Fruit fly (Drosophila melanogaster) whole organism, embryonic: ENCODE measurements around the gene CG5516.

Experiments
- BEAF-32 ChIP-seq: fragments of 200-800 bp; sonication (Bioruptor generic); optimal IDR thresholded peaks from 3 replicates; lab custom pipeline; 2017; ENCODE audit warnings: missing biosample characterization, missing genetic modification characterization, mild to moderate bottlenecking, moderate library complexity, missing genetic modification reagents
- Bdp1 ChIP-seq: fragments of 200-800 bp; sonication (Bioruptor generic); optimal IDR thresholded peaks from 3 replicates; lab custom pipeline; 2016; ENCODE audit warnings: missing biosample characterization, missing genetic modification characterization
- C15 ChIP-seq: fragments of 200-800 bp; sonication (Bioruptor generic); IDR thresholded peaks from 3 replicates; pipeline ENCODE4 v1.3.6; 2022; ENCODE audit warnings: missing biosample characterization, missing genetic modification characterization
- CG10366 ChIP-seq: fragments of 200-800 bp; sonication (Bioruptor generic); IDR thresholded peaks from 2 replicates; pipeline ENCODE4 v1.3.6; 2022; ENCODE audit warnings: missing biosample characterization, missing genetic modification characterization
- CG10654 ChIP-seq: fragments of 200-800 bp; sonication (Bioruptor generic); optimal IDR thresholded peaks from 2 replicates; lab custom pipeline; 2016; ENCODE audit warnings: missing biosample characterization, missing genetic modification characterization
- CG10959 ChIP-seq: fragments of 200-800 bp; sonication (Bioruptor generic); IDR thresholded peaks from 2 replicates; pipeline ENCODE4 v1.3.6; 2022; ENCODE audit warnings: missing biosample characterization, missing genetic modification characterization
- CG11695 ChIP-seq: fragments of 200-800 bp; sonication (Bioruptor generic); IDR thresholded peaks from 3 replicates; pipeline ENCODE4 v1.3.6; 2022; ENCODE audit warnings: missing biosample characterization, missing genetic modification characterization
- CG12219 ChIP-seq: fragments of 200-800 bp; sonication (Bioruptor generic); optimal IDR thresholded peaks from 3 replicates; lab custom pipeline; 2018; ENCODE audit warnings: missing biosample characterization, mild to moderate bottlenecking, missing genetic modification characterization
- CG13296 ChIP-seq: fragments of 200-800 bp; sonication (Bioruptor generic); optimal IDR thresholded peaks from 3 replicates; lab custom pipeline; 2018; ENCODE audit warnings: missing biosample characterization, mild to moderate bottlenecking, missing genetic modification characterization
- CG16779 ChIP-seq: fragments of 200-800 bp; sonication (Bioruptor generic); IDR thresholded peaks from 2 replicates; pipeline ENCODE4 v1.3.6; 2022; ENCODE audit warnings: missing biosample characterization, missing genetic modification characterization
- CG18262 ChIP-seq: fragments of 200-800 bp; optimal IDR thresholded peaks from 3 replicates; lab custom pipeline; 2019; ENCODE audit warnings: missing biosample characterization, mild to moderate bottlenecking, missing genetic modification characterization, moderate library complexity
- CG2889 ChIP-seq: fragments of 200-800 bp; sonication (Bioruptor generic); IDR thresholded peaks from 3 replicates; pipeline ENCODE4 v1.3.6; 2022; ENCODE audit warnings: missing biosample characterization, missing genetic modification characterization
- CG3847 ChIP-seq: fragments of 200-800 bp; sonication (Bioruptor generic); IDR thresholded peaks from 2 replicates; pipeline ENCODE4 v1.3.6; 2022; ENCODE audit warnings: missing biosample characterization, missing genetic modification characterization
- CG4360 ChIP-seq: fragments of 200-800 bp; sonication (Bioruptor generic); IDR thresholded peaks from 2 replicates; pipeline ENCODE4 v1.3.6; 2022; ENCODE audit warnings: missing biosample characterization, missing genetic modification characterization
- CG6254 ChIP-seq: fragments of 200-800 bp; sonication (Bioruptor generic); optimal IDR thresholded peaks from 3 replicates; lab custom pipeline; 2017; ENCODE audit warnings: mild to moderate bottlenecking, missing biosample characterization, missing genetic modification reagents, missing genetic modification characterization
- CG7556 ChIP-seq: fragments of 200-800 bp; sonication (Bioruptor generic); optimal IDR thresholded peaks from 2 replicates; lab custom pipeline; 2017; ENCODE audit warnings: missing biosample characterization, mild to moderate bottlenecking, missing genetic modification characterization
- CG7987 ChIP-seq: fragments of 200-800 bp; sonication (Bioruptor generic); optimal IDR thresholded peaks from 2 replicates; lab custom pipeline; 2018; ENCODE audit warnings: missing biosample characterization, mild to moderate bottlenecking, missing genetic modification characterization, moderate library complexity
- CG9727 ChIP-seq: fragments of 200-800 bp; sonication (Bioruptor generic); optimal IDR thresholded peaks from 3 replicates; lab custom pipeline; 2017; ENCODE audit warnings: missing biosample characterization, mild to moderate bottlenecking, missing genetic modification characterization
- Chrac-16 ChIP-seq: fragments of 200-800 bp; sonication (Bioruptor generic); optimal IDR thresholded peaks from 3 replicates; lab custom pipeline; 2016; ENCODE audit warnings: missing biosample characterization, missing genetic modification characterization
- D19B ChIP-seq: fragments of 200-800 bp; sonication (Bioruptor generic); optimal IDR thresholded peaks from 2 replicates; lab custom pipeline; 2017; ENCODE audit warnings: missing biosample characterization, mild to moderate bottlenecking, missing genetic modification characterization
- ERR ChIP-seq: fragments of 200-800 bp; sonication (Bioruptor generic); optimal IDR thresholded peaks from 2 replicates; lab custom pipeline; 2016; ENCODE audit warnings: missing biosample characterization, missing genetic modification characterization
- Eip74EF ChIP-seq, 2 experiments: fragments of 200-800 bp in 1 of 2; fragments of >200 bp in 1 of 2; sonication (Bioruptor generic) in 1 of 2; optimal IDR thresholded peaks; 2 replicates each; lab custom pipeline; 2017 to 2019; ENCODE audit warnings: missing biosample characterization in 2 of 2, missing genetic modification characterization in 2 of 2, mild to moderate bottlenecking in 1 of 2, moderate library complexity in 1 of 2
- H2.0 ChIP-seq: fragments of 200-800 bp; sonication (Bioruptor generic); IDR thresholded peaks from 2 replicates; pipeline ENCODE4 v1.3.6; 2022; ENCODE audit warnings: missing biosample characterization, missing genetic modification characterization
- HmgD ChIP-seq: fragments of 200-800 bp; sonication (Bioruptor generic); optimal IDR thresholded peaks from 3 replicates; lab custom pipeline; 2016; ENCODE audit warnings: missing biosample characterization, missing genetic modification characterization
- Hsf ChIP-seq: fragments of 200-800 bp; sonication (Bioruptor generic); optimal IDR thresholded peaks from 3 replicates; lab custom pipeline; 2016; ENCODE audit warnings: missing biosample characterization, missing genetic modification characterization
- NK7.1 ChIP-seq: fragments of 200-800 bp; sonication (Bioruptor generic); optimal IDR thresholded peaks from 3 replicates; lab custom pipeline; 2016; ENCODE audit warnings: missing biosample characterization, missing genetic modification characterization
- Nf-YB ChIP-seq: fragments of 200-800 bp; sonication (Bioruptor generic); optimal IDR thresholded peaks from 3 replicates; lab custom pipeline; 2019; ENCODE audit warnings: missing biosample characterization, mild to moderate bottlenecking, missing genetic modification characterization, moderate library complexity
- Pdp1 ChIP-seq, 2 experiments: fragments of 200-800 bp; sonication (Bioruptor generic); optimal IDR thresholded peaks; 3 replicates each; lab custom pipeline; 2016; ENCODE audit warnings: missing biosample characterization in 2 of 2, missing genetic modification characterization in 2 of 2, mild to moderate bottlenecking in 1 of 2, moderate library complexity in 1 of 2
- Ptx1 ChIP-seq: fragments of 200-800 bp; sonication (Bioruptor generic); IDR thresholded peaks from 2 replicates; pipeline ENCODE4 v1.3.6; 2022; ENCODE audit warnings: missing biosample characterization, missing genetic modification characterization
- amos ChIP-seq: fragments of 200-800 bp; sonication (Bioruptor generic); IDR thresholded peaks from 2 replicates; pipeline ENCODE4 v1.3.6; 2022; ENCODE audit warnings: missing biosample characterization, missing genetic modification characterization; ENCODE audit not compliant: partially characterized antibody
- ap ChIP-seq: fragments of 200-800 bp; sonication (Bioruptor generic); IDR thresholded peaks from 2 replicates; pipeline ENCODE4 v1.3.6; 2022; ENCODE audit warnings: missing biosample characterization, missing genetic modification characterization
- bowl ChIP-seq: fragments of 200-800 bp; sonication (Bioruptor generic); IDR thresholded peaks from 2 replicates; pipeline ENCODE4 v1.3.6; 2022; ENCODE audit warnings: missing biosample characterization, missing genetic modification characterization
- cato ChIP-seq: fragments of 200-800 bp; sonication (Bioruptor generic); optimal IDR thresholded peaks from 2 replicates; lab custom pipeline; 2016; ENCODE audit warnings: missing biosample characterization, missing genetic modification characterization, borderline replicate concordance
- ci ChIP-seq: fragments of 200-800 bp; sonication (Bioruptor generic); IDR thresholded peaks from 3 replicates; pipeline ENCODE4 v1.3.6; 2022; ENCODE audit warnings: missing biosample characterization, missing genetic modification characterization
- croc ChIP-seq: fragments of 200-800 bp; sonication (Bioruptor generic); conservative IDR thresholded peaks from 3 replicates; pipeline ENCODE4 v1.3.6; 2022; ENCODE audit warnings: missing biosample characterization, missing genetic modification characterization
- crol ChIP-seq: fragments of 200-800 bp; sonication (Bioruptor generic); IDR thresholded peaks from 2 replicates; pipeline ENCODE4 v1.3.6; 2022; ENCODE audit warnings: missing biosample characterization, missing genetic modification characterization
- ewg ChIP-seq: fragments of 200-800 bp; sonication (Bioruptor generic); optimal IDR thresholded peaks from 3 replicates; lab custom pipeline; 2017; ENCODE audit warnings: mild to moderate bottlenecking, missing biosample characterization, missing genetic modification reagents, missing genetic modification characterization
- eyg ChIP-seq: fragments of 200-800 bp; sonication (Bioruptor generic); optimal IDR thresholded peaks from 3 replicates; lab custom pipeline; 2016; ENCODE audit warnings: missing biosample characterization, missing genetic modification characterization
- fd96Cb ChIP-seq: fragments of 200-800 bp; sonication (Bioruptor generic); optimal IDR thresholded peaks from 2 replicates; lab custom pipeline; 2018; ENCODE audit warnings: missing biosample characterization, mild to moderate bottlenecking, missing genetic modification characterization, moderate library complexity
- gce ChIP-seq: fragments of 200-800 bp; sonication (Bioruptor generic); IDR thresholded peaks from 3 replicates; pipeline ENCODE4 v1.3.6; 2022; ENCODE audit warnings: missing biosample characterization, missing genetic modification characterization
- gro ChIP-seq: fragments of 200-800 bp; sonication (Bioruptor generic); optimal IDR thresholded peaks from 2 replicates; lab custom pipeline; 2016; ENCODE audit warnings: missing biosample characterization, missing genetic modification characterization
- nau ChIP-seq: fragments of 200-800 bp; sonication (Bioruptor generic); optimal IDR thresholded peaks from 3 replicates; lab custom pipeline; 2017; ENCODE audit warnings: missing biosample characterization, mild to moderate bottlenecking, missing genetic modification characterization, missing genetic modification reagents
- onecut ChIP-seq: fragments of 200-800 bp; sonication (Bioruptor generic); IDR thresholded peaks from 2 replicates; pipeline ENCODE4 v1.3.6; 2022; ENCODE audit warnings: missing biosample characterization, missing genetic modification characterization
- pb ChIP-seq: fragments of 200-800 bp; sonication (Bioruptor generic); optimal IDR thresholded peaks from 3 replicates; lab custom pipeline; 2016; ENCODE audit warnings: missing biosample characterization, missing genetic modification characterization
- sim ChIP-seq: fragments of 200-800 bp; sonication (Bioruptor generic); IDR thresholded peaks from 2 replicates; pipeline ENCODE4 v1.3.6; 2022; ENCODE audit warnings: missing biosample characterization, missing genetic modification characterization
- slou ChIP-seq: fragments of 200-800 bp; sonication (Bioruptor generic); optimal IDR thresholded peaks from 3 replicates; lab custom pipeline; 2016; ENCODE audit warnings: missing biosample characterization, missing genetic modification characterization
- tin ChIP-seq: fragments of 200-800 bp; sonication (Bioruptor generic); optimal IDR thresholded peaks from 3 replicates; lab custom pipeline; 2016; ENCODE audit warnings: missing biosample characterization, missing genetic modification characterization
- tio ChIP-seq: fragments of 200-800 bp; sonication (Bioruptor generic); optimal IDR thresholded peaks from 2 replicates; lab custom pipeline; 2017; ENCODE audit warnings: missing biosample characterization, missing genetic modification characterization, inconsistent platforms
- trem ChIP-seq: fragments of 200-800 bp; optimal IDR thresholded peaks from 3 replicates; lab custom pipeline; 2019; ENCODE audit warnings: missing biosample characterization, mild to moderate bottlenecking, missing genetic modification characterization, moderate library complexity
- trh ChIP-seq: fragments of 200-800 bp; sonication (Bioruptor generic); optimal IDR thresholded peaks from 2 replicates; lab custom pipeline; 2016; ENCODE audit warnings: missing biosample characterization, missing genetic modification characterization
- vnd ChIP-seq: fragments of 200-800 bp; sonication (Bioruptor generic); IDR thresholded peaks from 3 replicates; pipeline ENCODE4 v1.3.6; 2022; ENCODE audit warnings: missing biosample characterization, missing genetic modification characterization; ENCODE audit not compliant: partially characterized antibody
- vvl ChIP-seq: fragments of 200-800 bp; sonication (Bioruptor generic); IDR thresholded peaks from 2 replicates; pipeline ENCODE4 v1.3.6; 2022; ENCODE audit warnings: missing biosample characterization, missing genetic modification characterization

Gene CG5516

DNA sequence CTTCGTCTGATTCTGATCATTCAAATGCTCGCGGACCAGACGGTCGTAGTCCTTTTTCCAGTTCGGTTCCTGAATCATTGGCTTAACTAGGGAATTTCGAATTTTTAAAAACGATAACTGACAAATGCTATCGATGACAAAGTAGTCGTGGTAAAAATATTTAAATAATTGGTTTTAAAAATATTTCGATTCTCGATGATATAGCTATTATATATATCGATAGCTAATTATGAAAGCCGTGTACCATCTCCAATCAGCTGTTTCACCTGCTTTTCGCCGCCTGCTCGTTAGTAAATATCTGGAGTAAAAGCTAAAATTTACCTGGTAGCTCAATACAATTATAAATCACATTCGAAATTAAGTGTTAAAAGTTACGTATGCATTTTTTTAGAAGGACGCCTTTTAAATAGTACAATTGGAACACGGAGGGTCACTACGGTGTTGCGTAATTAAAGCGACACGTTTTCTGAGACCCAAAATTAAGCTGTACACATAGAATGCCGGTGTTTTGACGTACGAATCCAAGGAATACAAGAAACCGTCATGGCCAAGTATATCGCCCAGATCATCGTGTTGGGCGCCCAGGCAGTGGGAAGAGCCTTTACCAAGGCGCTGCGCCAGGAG lies 30.0 kb upstream of the CG5516 start, which contains the start of the genes CG5478 and blp (continued):
- TF ChIP-seq Eip74EF (GFP tag; optimal IDR thresholded peaks at IDR 0.05; lab: Kevin White, UChicago) = no peak
- TF ChIP-seq Pdp1 (GFP tag; optimal IDR thresholded peaks at IDR 0.05; lab: Kevin White, UChicago) = peak in 1 of 2 experiments; percentile 97
- TF ChIP-seq CG13296 (GFP tag; lab: Kevin White, UChicago) = no peak
- no peak for TF ChIP-seq CG12219 (GFP tag; lab: Kevin White, UChicago)
- TF ChIP-seq BEAF-32 (GFP tag; lab: Kevin White, UChicago) = peak; percentile 81
- no peak for TF ChIP-seq Bdp1 (GFP tag; lab: Kevin White, UChicago)
- TF ChIP-seq tin (GFP tag; lab: Kevin White, UChicago) = no peak
- no peak for TF ChIP-seq H2.0
- no peak for TF ChIP-seq ap
- no peak for TF ChIP-seq tio
- TF ChIP-seq pb (GFP tag; lab: Kevin White, UChicago) = no peak
- TF ChIP-seq amos (GFP tag; lab: Robert Waterston, UW) = peak; percentile 87
- TF ChIP-seq CG9727 (GFP tag; lab: Kevin White, UChicago) = no peak
- no peak for TF ChIP-seq CG6254 (GFP tag; lab: Kevin White, UChicago)
- TF ChIP-seq nau (GFP tag; lab: Kevin White, UChicago) = no peak
- no peak for TF ChIP-seq HmgD (GFP tag; lab: Kevin White, UChicago)
- TF ChIP-seq CG7987 = no peak
- TF ChIP-seq slou (GFP tag; lab: Kevin White, UChicago) = no peak
- no peak for TF ChIP-seq gro (GFP tag; lab: Kevin White, UChicago)
- TF ChIP-seq fd96Cb (tag; lab: Kevin White, UChicago) = no peak
- no peak for TF ChIP-seq CG4360 (GFP tag; lab: Robert Waterston, UW)
- TF ChIP-seq bowl (GFP tag; lab: Robert Waterston, UW) = no peak
- no peak for TF ChIP-seq ci (GFP tag; lab: Robert Waterston, UW)
- TF ChIP-seq vnd (GFP tag; lab: Robert Waterston, UW) = peak; percentile 81
- TF ChIP-seq D19B = no peak
- no peak for TF ChIP-seq CG2889 (GFP tag; lab: Robert Waterston, UW)
- no peak for TF ChIP-seq trh (GFP tag; lab: Kevin White, UChicago)
- no peak for TF ChIP-seq ewg (GFP tag; lab: Kevin White, UChicago)
- TF ChIP-seq trem (tag; lab: Kevin White, UChicago) = peak; percentile 49
- no peak for TF ChIP-seq Chrac-16
- TF ChIP-seq croc (GFP tag; lab: Robert Waterston, UW) = no peak
- no peak for TF ChIP-seq CG11695 (GFP tag; lab: Robert Waterston, UW)
- TF ChIP-seq CG10959 (GFP tag; lab: Robert Waterston, UW) = no peak
- no peak for TF ChIP-seq gce (GFP tag; lab: Robert Waterston, UW)
- no peak for TF ChIP-seq crol (GFP tag; lab: Robert Waterston, UW)
- no peak for TF ChIP-seq CG10366 (GFP tag; lab: Robert Waterston, UW)
- TF ChIP-seq cato (GFP tag; lab: Kevin White, UChicago) = no peak
- TF ChIP-seq C15 (GFP tag; lab: Robert Waterston, UW) = no peak
- TF ChIP-seq onecut = no peak
- TF ChIP-seq CG3847 (GFP tag; lab: Robert Waterston, UW) = no peak
- TF ChIP-seq vvl = no peak
- no peak for TF ChIP-seq NK7.1
- no peak for TF ChIP-seq ERR (GFP tag; lab: Kevin White, UChicago)
- no peak for TF ChIP-seq CG18262 (tag; lab: Kevin White, UChicago)
- no peak for TF ChIP-seq CG16779 (GFP tag; lab: Robert Waterston, UW)
- TF ChIP-seq Nf-YB (GFP tag; lab: Kevin White, UChicago) = no peak
- TF ChIP-seq Hsf (GFP tag; lab: Kevin White, UChicago) = no peak
- TF ChIP-seq sim (GFP tag; lab: Robert Waterston, UW) = no peak
- no peak for TF ChIP-seq eyg (GFP tag; lab: Kevin White, UChicago)
- TF ChIP-seq CG10654 (GFP tag; lab: Kevin White, UChicago) = no peak
- TF ChIP-seq Ptx1 (GFP tag; lab: Robert Waterston, UW) = no peak
- TF ChIP-seq CG7556 (GFP tag; lab: Kevin White, UChicago) = no peak
